Fruit fly (Drosophila melanogaster) whole organism, prepupa: Measurements from ENCODE around the gene Gr64d.

Experiments used
- Blimp-1 ChIP-seq: fragments of 200-800 bp; sonication (Bioruptor generic); optimal IDR thresholded peaks from 3 replicates; lab custom pipeline; 2017; ENCODE audit warnings: missing biosample characterization, missing genetic modification characterization, mild to moderate bottlenecking, moderate library complexity, missing genetic modification reagents
- CG10631 ChIP-seq: fragments of 200-800 bp; sonication (Bioruptor generic); optimal IDR thresholded peaks from 2 replicates; lab custom pipeline; 2016; ENCODE audit warnings: missing biosample characterization, missing genetic modification characterization
- CG10669 ChIP-seq: fragments of 200-800 bp; sonication (Bioruptor generic); optimal IDR thresholded peaks from 3 replicates; lab custom pipeline; 2018; ENCODE audit warnings: missing biosample characterization, mild to moderate bottlenecking, missing genetic modification characterization, moderate library complexity
- CG11762 ChIP-seq: fragments of 200-800 bp; sonication (Bioruptor generic); optimal IDR thresholded peaks from 3 replicates; lab custom pipeline; 2016; ENCODE audit warnings: missing biosample characterization, missing genetic modification characterization; ENCODE audit not compliant: insufficient read depth
- CG1621 ChIP-seq: fragments of 200-800 bp; sonication (Bioruptor generic); optimal IDR thresholded peaks from 3 replicates; lab custom pipeline; 2018; ENCODE audit warnings: missing biosample characterization, mild to moderate bottlenecking, missing genetic modification characterization
- CG16779 ChIP-seq: fragments of 200-800 bp; sonication (Bioruptor generic); optimal IDR thresholded peaks from 3 replicates; lab custom pipeline; 2017; ENCODE audit warnings: missing biosample characterization, mild to moderate bottlenecking, missing genetic modification characterization
- CG3032 ChIP-seq: fragments of 200-800 bp; optimal IDR thresholded peaks from 2 replicates; lab custom pipeline; 2019; ENCODE audit warnings: missing biosample characterization, mild to moderate bottlenecking, missing genetic modification characterization, moderate library complexity
- CG31627 ChIP-seq: fragments of 200-800 bp; sonication (Bioruptor generic); optimal IDR thresholded peaks from 3 replicates; lab custom pipeline; 2016; ENCODE audit warnings: missing biosample characterization, missing genetic modification characterization
- CG32006 ChIP-seq: fragments of 200-800 bp; sonication (Bioruptor generic); optimal IDR thresholded peaks from 3 replicates; lab custom pipeline; 2017; ENCODE audit warnings: missing biosample characterization, mild to moderate bottlenecking, missing genetic modification characterization
- CG34406 ChIP-seq: fragments of 200-800 bp; sonication (Bioruptor generic); optimal IDR thresholded peaks from 3 replicates; lab custom pipeline; 2016; ENCODE audit warnings: missing biosample characterization, missing genetic modification characterization
- CG4318 ChIP-seq: fragments of 200-800 bp; sonication (Bioruptor generic); optimal IDR thresholded peaks from 3 replicates; lab custom pipeline; 2017; ENCODE audit warnings: missing biosample characterization, mild to moderate bottlenecking, missing genetic modification characterization
- CG6163 ChIP-seq: fragments of 200-800 bp; sonication (Bioruptor generic); IDR thresholded peaks from 3 replicates; pipeline ENCODE4 v1.3.6; 2022; ENCODE audit warnings: missing biosample characterization, missing genetic modification characterization
- CG6276 ChIP-seq: fragments of 200-800 bp; sonication (Bioruptor generic); optimal IDR thresholded peaks from 2 replicates; lab custom pipeline; 2017; ENCODE audit warnings: missing biosample characterization, mild to moderate bottlenecking, missing genetic modification characterization
- CG6854 ChIP-seq: fragments of 200-800 bp; sonication (Bioruptor generic); optimal IDR thresholded peaks from 2 replicates; lab custom pipeline; 2017; ENCODE audit warnings: missing biosample characterization, mild to moderate bottlenecking, missing genetic modification characterization
- CG7368 ChIP-seq: fragments of 200-800 bp; sonication (Bioruptor generic); optimal IDR thresholded peaks from 3 replicates; lab custom pipeline; 2016; ENCODE audit warnings: missing biosample characterization, missing genetic modification characterization
- CG8119 ChIP-seq: fragments of 200-800 bp; sonication (Bioruptor generic); IDR thresholded peaks from 3 replicates; pipeline ENCODE4 v1.3.6; 2022; ENCODE audit warnings: missing biosample characterization, missing genetic modification characterization
- CG8319 ChIP-seq: fragments of 200-800 bp; sonication (Bioruptor generic); optimal IDR thresholded peaks from 3 replicates; lab custom pipeline; 2016; ENCODE audit warnings: missing biosample characterization, missing genetic modification characterization
- CG8632 ChIP-seq: fragments of 200-800 bp; sonication (Bioruptor generic); optimal IDR thresholded peaks from 3 replicates; lab custom pipeline; 2016; ENCODE audit warnings: missing biosample characterization, missing genetic modification characterization
- CG9139 ChIP-seq: fragments of 200-800 bp; sonication (Bioruptor generic); optimal IDR thresholded peaks from 3 replicates; lab custom pipeline; 2017; ENCODE audit warnings: missing biosample characterization, mild to moderate bottlenecking, missing genetic modification characterization
- Eip75B ChIP-seq: fragments of 200-800 bp; sonication (Bioruptor generic); optimal IDR thresholded peaks from 3 replicates; lab custom pipeline; 2016; ENCODE audit warnings: missing biosample characterization, missing genetic modification characterization
- Eip78C ChIP-seq: fragments of 200-800 bp; sonication (Bioruptor generic); peaks from one replicate; lab custom pipeline; 2016; ENCODE audit warnings: missing biosample characterization, missing genetic modification characterization
- Eip93F ChIP-seq: fragments of 200-800 bp; sonication (Bioruptor generic); optimal IDR thresholded peaks from 2 replicates; lab custom pipeline; 2016; ENCODE audit warnings: missing biosample characterization, mild to moderate bottlenecking, missing genetic modification characterization
- Ets96B ChIP-seq: fragments of 200-800 bp; optimal IDR thresholded peaks from 2 replicates; lab custom pipeline; 2019; ENCODE audit warnings: missing biosample characterization, mild to moderate bottlenecking, missing genetic modification characterization, moderate library complexity
- Gug ChIP-seq: fragments of 200-800 bp; sonication (Bioruptor generic); IDR thresholded peaks from 2 replicates; pipeline ENCODE4 v1.3.6; 2022; ENCODE audit warnings: missing biosample characterization, missing genetic modification characterization
- Hr38 ChIP-seq: sonication (Bioruptor generic); optimal IDR thresholded peaks from 2 replicates; lab custom pipeline; 2016; ENCODE audit warnings: missing biosample characterization, missing genetic modification characterization
- Hr39 ChIP-seq: fragments of 200-800 bp; sonication (Bioruptor generic); optimal IDR thresholded peaks from 2 replicates; lab custom pipeline; 2016; ENCODE audit warnings: missing biosample characterization, missing genetic modification characterization
- Lpt ChIP-seq: fragments of 200-800 bp; sonication (Bioruptor generic); optimal IDR thresholded peaks from 3 replicates; lab custom pipeline; 2016; ENCODE audit warnings: missing biosample characterization, missing genetic modification characterization
- OdsH ChIP-seq: fragments of 200-800 bp; sonication (Bioruptor generic); optimal IDR thresholded peaks from 3 replicates; lab custom pipeline; 2016; ENCODE audit warnings: missing biosample characterization, missing genetic modification characterization
- Sox102F ChIP-seq: fragments of 200-800 bp; sonication (Bioruptor generic); optimal IDR thresholded peaks from 2 replicates; lab custom pipeline; 2016; ENCODE audit warnings: missing biosample characterization, mild to moderate bottlenecking, missing genetic modification characterization
- Sox15 ChIP-seq: fragments of 200-800 bp; sonication (Bioruptor generic); optimal IDR thresholded peaks from 3 replicates; lab custom pipeline; 2016; ENCODE audit warnings: missing biosample characterization, missing genetic modification characterization
- achi ChIP-seq: fragments of 200-800 bp; sonication (Bioruptor generic); optimal IDR thresholded peaks from 3 replicates; lab custom pipeline; 2016; ENCODE audit warnings: missing biosample characterization, missing genetic modification characterization
- acj6 ChIP-seq: fragments of 200-800 bp; sonication (Bioruptor generic); optimal IDR thresholded peaks from 3 replicates; lab custom pipeline; 2016; ENCODE audit warnings: missing biosample characterization, missing genetic modification characterization
- cyc ChIP-seq: fragments of 200-800 bp; sonication (Bioruptor generic); optimal IDR thresholded peaks from 3 replicates; lab custom pipeline; 2016; ENCODE audit warnings: missing biosample characterization, missing genetic modification characterization
- dac ChIP-seq: fragments of 200-800 bp; sonication (Bioruptor generic); optimal IDR thresholded peaks from 2 replicates; lab custom pipeline; 2017; ENCODE audit warnings: missing biosample characterization, mild to moderate bottlenecking, missing genetic modification characterization
- dsx ChIP-seq: fragments of 200-800 bp; optimal IDR thresholded peaks from 3 replicates; lab custom pipeline; 2019; ENCODE audit warnings: missing biosample characterization, mild to moderate bottlenecking, missing genetic modification characterization, moderate library complexity; ENCODE audit not compliant: poor library complexity, severe bottlenecking
- eg ChIP-seq: fragments of 200-800 bp; sonication (Bioruptor generic); IDR thresholded peaks from 3 replicates; pipeline ENCODE4 v1.3.6; 2022; ENCODE audit warnings: missing biosample characterization, missing genetic modification characterization
- fd59A ChIP-seq: fragments of 200-800 bp; sonication (Bioruptor generic); optimal IDR thresholded peaks from 2 replicates; lab custom pipeline; 2017; ENCODE audit warnings: missing biosample characterization, mild to moderate bottlenecking, missing genetic modification characterization, missing genetic modification reagents
- fd85E ChIP-seq: fragments of 200-800 bp; sonication (Bioruptor generic); optimal IDR thresholded peaks from 3 replicates; lab custom pipeline; 2016; ENCODE audit warnings: missing biosample characterization, missing genetic modification characterization
- fkh ChIP-seq: fragments of 200-800 bp; sonication (Bioruptor generic); optimal IDR thresholded peaks from 3 replicates; lab custom pipeline; 2017; ENCODE audit warnings: missing biosample characterization, mild to moderate bottlenecking, missing genetic modification characterization, moderate library complexity
- lz ChIP-seq: fragments of 200-800 bp; sonication (Bioruptor generic); optimal IDR thresholded peaks from 3 replicates; lab custom pipeline; 2016; ENCODE audit warnings: missing biosample characterization, missing genetic modification characterization
- net ChIP-seq: fragments of 200-800 bp; sonication (Bioruptor generic); optimal IDR thresholded peaks from 3 replicates; lab custom pipeline; 2016; ENCODE audit warnings: missing biosample characterization, missing genetic modification characterization
- pdm3 ChIP-seq: fragments of 200-800 bp; sonication (Bioruptor generic); optimal IDR thresholded peaks from 3 replicates; lab custom pipeline; 2016; ENCODE audit warnings: missing biosample characterization, missing genetic modification characterization
- salr ChIP-seq, 2 experiments: fragments of 200-800 bp; sonication (Bioruptor generic); optimal IDR thresholded peaks; 3 replicates each; lab custom pipeline; 2016 to 2018; ENCODE audit warnings: missing biosample characterization in 2 of 2, missing genetic modification characterization in 2 of 2, mild to moderate bottlenecking in 1 of 2
- spab ChIP-seq: fragments of 200-800 bp; sonication (Bioruptor generic); optimal IDR thresholded peaks from 2 replicates; lab custom pipeline; 2017; ENCODE audit warnings: missing biosample characterization, mild to moderate bottlenecking, missing genetic modification characterization, missing genetic modification reagents
- ss ChIP-seq, 2 experiments: fragments of 200-800 bp; sonication (Bioruptor generic); optimal IDR thresholded peaks; 2 replicates in 1 of 2; 3 replicates in 1 of 2; lab custom pipeline; 2017 to 2018; ENCODE audit warnings: mild to moderate bottlenecking in 2 of 2, missing biosample characterization in 2 of 2, missing genetic modification characterization in 2 of 2, moderate library complexity in 1 of 2
- topi ChIP-seq: fragments of 200-800 bp; sonication (Bioruptor generic); optimal IDR thresholded peaks from 3 replicates; lab custom pipeline; 2016; ENCODE audit warnings: missing biosample characterization, missing genetic modification characterization
- vri ChIP-seq: fragments of 200-800 bp; sonication (Bioruptor generic); optimal IDR thresholded peaks from 3 replicates; lab custom pipeline; 2016; ENCODE audit warnings: missing biosample characterization, mild to moderate bottlenecking, missing genetic modification characterization

Gr64d gene

dm6 chr3L:4014349-4014748 is 17.5 kb upstream of the Gr64d start (continued):
- no peak for TF ChIP-seq Lpt (GFP tag; lab: Kevin White, UChicago)
- TF ChIP-seq CG4318 (GFP tag; lab: Kevin White, UChicago): no peak
- no peak for TF ChIP-seq CG1621
- no peak for TF ChIP-seq topi (GFP tag; lab: Kevin White, UChicago)
- no peak for TF ChIP-seq ss (GFP tag; optimal IDR thresholded peaks at IDR 0.05; lab: Kevin White, UChicago)
- TF ChIP-seq spab (GFP tag; lab: Kevin White, UChicago): peak; percentile 19
- no peak for TF ChIP-seq Sox102F (GFP tag; lab: Kevin White, UChicago)
- no peak for TF ChIP-seq CG7368
- peak; percentile 10 for TF ChIP-seq CG10631 (GFP tag; lab: Kevin White, UChicago)
- no peak for TF ChIP-seq CG9139
- no peak for TF ChIP-seq CG34406 (GFP tag; lab: Kevin White, UChicago)
- TF ChIP-seq Sox15 (GFP tag; lab: Kevin White, UChicago): no peak
- TF ChIP-seq Hr39 (GFP tag; lab: Kevin White, UChicago): peak; percentile 16
- TF ChIP-seq OdsH (GFP tag; lab: Kevin White, UChicago): peak; percentile 4
- TF ChIP-seq cyc (GFP tag; lab: Kevin White, UChicago): peak; percentile 2
- TF ChIP-seq fd85E (GFP tag; lab: Kevin White, UChicago): no peak
- no peak for TF ChIP-seq Gug (GFP tag; lab: Robert Waterston, UW)
- TF ChIP-seq achi (GFP tag; lab: Kevin White, UChicago): peak; percentile 13

- TF ChIP-seq CG3032: peak; percentile 16
- TF ChIP-seq Sox15 (GFP tag; lab: Kevin White, UChicago): no peak
- TF ChIP-seq fd85E (GFP tag; lab: Kevin White, UChicago): no peak
- TF ChIP-seq pdm3 (GFP tag; lab: Kevin White, UChicago): peak; percentile 11
- no peak for TF ChIP-seq CG6854
- TF ChIP-seq dsx: no peak
- no peak for TF ChIP-seq Hr38 (GFP tag; lab: Kevin White, UChicago)
- no peak for TF ChIP-seq CG9139
- no peak for TF ChIP-seq vri
- TF ChIP-seq Eip75B (GFP tag; lab: Kevin White, UChicago): no peak
- no peak for TF ChIP-seq CG7368
- no peak for TF ChIP-seq Lpt (GFP tag; lab: Kevin White, UChicago)
- TF ChIP-seq topi (GFP tag; lab: Kevin White, UChicago): no peak
- TF ChIP-seq CG6163 (GFP tag; lab: Robert Waterston, UW): peak; percentile 68; the same call in 2 of the 3 replicates
- no peak for TF ChIP-seq ss (GFP tag; optimal IDR thresholded peaks at IDR 0.05; lab: Kevin White, UChicago)
- TF ChIP-seq CG4318 (GFP tag; lab: Kevin White, UChicago): peak; percentile 12
- TF ChIP-seq fkh (GFP tag; lab: Kevin White, UChicago): no peak
- no peak for TF ChIP-seq salr (GFP tag; optimal IDR thresholded peaks at IDR 0.05; lab: Kevin White, UChicago)
- TF ChIP-seq CG10631 (GFP tag; lab: Kevin White, UChicago): peak; percentile 17
- TF ChIP-seq achi (GFP tag; lab: Kevin White, UChicago): peak; percentile 15
- no peak for TF ChIP-seq CG8319
- TF ChIP-seq CG6276: no peak
- TF ChIP-seq fd59A: peak; percentile 15
- TF ChIP-seq Ets96B: no peak
- peak; percentile 24 for TF ChIP-seq CG10669
- no peak for TF ChIP-seq Eip93F (GFP tag; lab: Kevin White, UChicago)
- TF ChIP-seq spab (GFP tag; lab: Kevin White, UChicago): no peak
- peak; percentile 23 for TF ChIP-seq Hr39 (GFP tag; lab: Kevin White, UChicago)
- no peak for TF ChIP-seq CG16779 (tag; lab: Kevin White, UChicago)
- peak; percentile 14 for TF ChIP-seq acj6 (GFP tag; lab: Kevin White, UChicago)
- TF ChIP-seq eg (GFP tag; lab: Robert Waterston, UW): peak; percentile 61; the same call in 2 of the 3 replicates
- peak; percentile 59; the same call in 2 of the 3 replicates for TF ChIP-seq CG8119 (GFP tag; lab: Robert Waterston, UW)
- TF ChIP-seq Blimp-1 (GFP tag; lab: Kevin White, UChicago): no peak
- no peak for TF ChIP-seq Sox102F (GFP tag; lab: Kevin White, UChicago)
- TF ChIP-seq cyc (GFP tag; lab: Kevin White, UChicago): no peak
- TF ChIP-seq net: no peak
- peak; percentile 70 for TF ChIP-seq Eip78C (GFP tag; lab: Kevin White, UChicago)
- no peak for TF ChIP-seq lz
- no peak for TF ChIP-seq CG8632 (GFP tag; lab: Kevin White, UChicago)
- TF ChIP-seq CG31627 (GFP tag; lab: Kevin White, UChicago): peak; percentile 11
- TF ChIP-seq dac (GFP tag; lab: Kevin White, UChicago): no peak
- TF ChIP-seq CG11762 (GFP tag; lab: Kevin White, UChicago): no peak
- peak; percentile 38 for TF ChIP-seq CG32006 (GFP tag; lab: Kevin White, UChicago)
- no peak for TF ChIP-seq CG1621
Measured at dm6 chr3L:4016754-4017153, 15.1 kb upstream of the Gr64d start.
